Fruit fly (Drosophila melanogaster) whole organism, embryonic: ENCODE results near the gene Rab40.
A peak's percentile ranks its signal among the peaks of the same experiment; 100 is the strongest.

Source experiments
- Antp ChIP-seq: fragments of 200-800 bp; sonication (Bioruptor generic); optimal IDR thresholded peaks from 3 replicates; lab custom pipeline; 2016; ENCODE audit warnings: missing biosample characterization, missing genetic modification characterization
- BEAF-32 ChIP-seq: fragments of 200-800 bp; sonication (Bioruptor generic); optimal IDR thresholded peaks from 3 replicates; lab custom pipeline; 2017; ENCODE audit warnings: missing biosample characterization, missing genetic modification characterization, mild to moderate bottlenecking, moderate library complexity, missing genetic modification reagents
- Bgb ChIP-seq: fragments of 200-800 bp; sonication (Bioruptor generic); IDR thresholded peaks from 2 replicates; pipeline ENCODE4 v1.3.6; 2022; ENCODE audit warnings: missing biosample characterization, missing genetic modification characterization; ENCODE audit not compliant: partially characterized antibody
- CG10274 ChIP-seq: fragments of 200-800 bp; sonication (Bioruptor generic); optimal IDR thresholded peaks from 3 replicates; lab custom pipeline; 2017; ENCODE audit warnings: missing biosample characterization, mild to moderate bottlenecking, missing genetic modification characterization
- CG13424 ChIP-seq: fragments of 200-800 bp; sonication (Bioruptor generic); optimal IDR thresholded peaks from 2 replicates; lab custom pipeline; 2019; ENCODE audit warnings: missing biosample characterization, mild to moderate bottlenecking, missing genetic modification characterization, moderate library complexity
- CG15514 ChIP-seq: fragments of 200-800 bp; sonication (Bioruptor generic); optimal IDR thresholded peaks from 3 replicates; lab custom pipeline; 2017; ENCODE audit warnings: missing biosample characterization, missing genetic modification characterization, mild to moderate bottlenecking, moderate library complexity, missing genetic modification reagents
- CG17186 ChIP-seq: fragments of 200-800 bp; sonication (Bioruptor generic); optimal IDR thresholded peaks from 3 replicates; lab custom pipeline; 2017; ENCODE audit warnings: missing biosample characterization, missing genetic modification reagents, missing genetic modification characterization
- CG17612 ChIP-seq: fragments of 200-800 bp; sonication (Bioruptor generic); IDR thresholded peaks from 2 replicates; pipeline ENCODE4 v1.3.6; 2022; ENCODE audit warnings: missing biosample characterization, missing genetic modification characterization
- CG18619 ChIP-seq: fragments of 200-800 bp; sonication (Bioruptor generic); optimal IDR thresholded peaks from 3 replicates; lab custom pipeline; 2017; ENCODE audit warnings: missing biosample characterization, mild to moderate bottlenecking, missing genetic modification characterization
- CG30020 ChIP-seq: fragments of 200-800 bp; optimal IDR thresholded peaks from 2 replicates; lab custom pipeline; 2019; ENCODE audit warnings: missing biosample characterization, mild to moderate bottlenecking, missing genetic modification characterization, moderate library complexity
- CG30403 ChIP-seq: fragments of 200-800 bp; sonication (Bioruptor generic); optimal IDR thresholded peaks from 3 replicates; lab custom pipeline; 2016; ENCODE audit warnings: missing biosample characterization, missing genetic modification characterization
- CG4282 ChIP-seq: fragments of 200-800 bp; sonication (Bioruptor generic); optimal IDR thresholded peaks from 2 replicates; lab custom pipeline; 2016; ENCODE audit warnings: missing biosample characterization, missing genetic modification characterization
- CG4424 ChIP-seq: fragments of 200-800 bp; sonication (Bioruptor generic); optimal IDR thresholded peaks from 3 replicates; lab custom pipeline; 2016; ENCODE audit warnings: missing biosample characterization, missing genetic modification characterization
- CG4617 ChIP-seq: fragments of 200-800 bp; sonication (Bioruptor generic); optimal IDR thresholded peaks from 3 replicates; lab custom pipeline; 2016; ENCODE audit warnings: missing biosample characterization, missing genetic modification characterization, borderline replicate concordance
- CG5953 ChIP-seq: fragments of 200-800 bp; sonication (Bioruptor generic); IDR thresholded peaks from 2 replicates; pipeline ENCODE4 v1.3.6; 2022; ENCODE audit warnings: missing biosample characterization, missing genetic modification characterization
- CG7786 ChIP-seq: fragments of 200-800 bp; sonication (Bioruptor generic); optimal IDR thresholded peaks from 2 replicates; lab custom pipeline; 2016; ENCODE audit warnings: missing biosample characterization, missing genetic modification characterization
- Dip2 ChIP-seq: fragments of 200-800 bp; sonication (Bioruptor generic); IDR thresholded peaks from 2 replicates; pipeline ENCODE4 v1.3.6; 2022; ENCODE audit warnings: missing biosample characterization, missing genetic modification characterization
- Dll ChIP-seq: fragments of 200-800 bp; sonication (Bioruptor generic); IDR thresholded peaks from 4 replicates; pipeline ENCODE4 v1.3.6; 2022; ENCODE audit warnings: missing biosample characterization, missing genetic modification characterization; ENCODE audit not compliant: partially characterized antibody
- Doc3 ChIP-seq: fragments of 200-800 bp; sonication (Bioruptor generic); IDR thresholded peaks from 3 replicates; pipeline ENCODE4 v1.3.6; 2022; ENCODE audit warnings: missing biosample characterization, missing genetic modification characterization; ENCODE audit not compliant: partially characterized antibody
- Nf-YB ChIP-seq: fragments of 200-800 bp; sonication (Bioruptor generic); optimal IDR thresholded peaks from 3 replicates; lab custom pipeline; 2019; ENCODE audit warnings: missing biosample characterization, mild to moderate bottlenecking, missing genetic modification characterization, moderate library complexity
- ac ChIP-seq: fragments of 200-800 bp; sonication (Bioruptor generic); optimal IDR thresholded peaks from 3 replicates; lab custom pipeline; 2017; ENCODE audit warnings: missing biosample characterization, mild to moderate bottlenecking, missing genetic modification characterization
- ato ChIP-seq: fragments of 200-800 bp; sonication (Bioruptor generic); IDR thresholded peaks from 2 replicates; pipeline ENCODE4 v1.3.6; 2022; ENCODE audit warnings: missing biosample characterization, missing genetic modification characterization; ENCODE audit not compliant: partially characterized antibody
- bab2 ChIP-seq: fragments of 200-800 bp; sonication (Bioruptor generic); optimal IDR thresholded peaks from 2 replicates; lab custom pipeline; 2016; ENCODE audit warnings: missing biosample characterization, missing genetic modification characterization
- bcd ChIP-seq: fragments of 200-800 bp; sonication (Bioruptor generic); optimal IDR thresholded peaks from 2 replicates; lab custom pipeline; 2017; ENCODE audit warnings: missing biosample characterization, mild to moderate bottlenecking, missing genetic modification characterization
- chif ChIP-seq, 2 experiments: fragments of 200-800 bp; sonication (Bioruptor generic); optimal IDR thresholded peaks; 3 replicates each; lab custom pipeline; 2016; ENCODE audit warnings: missing biosample characterization in 2 of 2, missing genetic modification characterization in 2 of 2
- dan ChIP-seq: fragments of 200-800 bp; sonication (Bioruptor generic); IDR thresholded peaks from 2 replicates; pipeline ENCODE4 v1.3.6; 2022; ENCODE audit warnings: missing biosample characterization, missing genetic modification characterization
- grau ChIP-seq: fragments of 200-800 bp; optimal IDR thresholded peaks from 3 replicates; lab custom pipeline; 2019; ENCODE audit warnings: missing biosample characterization, mild to moderate bottlenecking, missing genetic modification characterization, moderate library complexity
- hbn ChIP-seq: fragments of 200-800 bp; sonication (Bioruptor generic); IDR thresholded peaks from 2 replicates; pipeline ENCODE4 v1.3.6; 2022; ENCODE audit warnings: missing biosample characterization, missing genetic modification characterization; ENCODE audit not compliant: partially characterized antibody
- her ChIP-seq: fragments of 200-800 bp; sonication (Bioruptor generic); optimal IDR thresholded peaks from 2 replicates; lab custom pipeline; 2016; ENCODE audit warnings: missing biosample characterization, missing genetic modification characterization
- kah ChIP-seq: fragments of 200-800 bp; sonication (Bioruptor generic); optimal IDR thresholded peaks from 2 replicates; lab custom pipeline; 2018; ENCODE audit warnings: missing biosample characterization, mild to moderate bottlenecking, missing genetic modification characterization
- ken ChIP-seq: fragments of 200-800 bp; sonication (Bioruptor generic); IDR thresholded peaks from 3 replicates; pipeline ENCODE4 v1.3.6; 2022; ENCODE audit warnings: missing biosample characterization, missing genetic modification characterization
- kni ChIP-seq: fragments of 200-800 bp; sonication (Bioruptor generic); optimal IDR thresholded peaks from 3 replicates; lab custom pipeline; 2017; ENCODE audit warnings: mild to moderate bottlenecking, missing biosample characterization, missing genetic modification reagents, missing genetic modification characterization
- lab ChIP-seq: fragments of 200-800 bp; sonication (Bioruptor generic); optimal IDR thresholded peaks from 3 replicates; lab custom pipeline; 2017; ENCODE audit warnings: missing biosample characterization, missing genetic modification characterization, mild to moderate bottlenecking, moderate library complexity, missing genetic modification reagents
- lmd ChIP-seq: fragments of 200-800 bp; sonication (Bioruptor generic); IDR thresholded peaks from 2 replicates; pipeline ENCODE4 v1.3.6; 2022; ENCODE audit warnings: missing biosample characterization, missing genetic modification characterization
- lola ChIP-seq, 3 experiments: fragments of >200 bp in 2 of 3; fragments of 200-800 bp in 1 of 3; sonication (Bioruptor generic) in 1 of 3; optimal IDR thresholded peaks; 2 replicates each; lab custom pipeline; 2017 to 2019; ENCODE audit warnings: missing biosample characterization in 3 of 3, missing genetic modification characterization in 3 of 3, mild to moderate bottlenecking in 1 of 3, moderate library complexity in 1 of 3
- mam ChIP-seq: fragments of 200-800 bp; sonication (Bioruptor generic); optimal IDR thresholded peaks from 3 replicates; lab custom pipeline; 2016; ENCODE audit warnings: missing biosample characterization, missing genetic modification characterization
- mld ChIP-seq: fragments of 200-800 bp; sonication (Bioruptor generic); IDR thresholded peaks from 3 replicates; pipeline ENCODE4 v1.3.6; 2022; ENCODE audit warnings: missing biosample characterization, missing genetic modification characterization; ENCODE audit not compliant: partially characterized antibody
- nerfin-1 ChIP-seq: fragments of 200-800 bp; sonication (Bioruptor generic); optimal IDR thresholded peaks from 3 replicates; lab custom pipeline; 2019; ENCODE audit warnings: missing biosample characterization, mild to moderate bottlenecking, missing genetic modification characterization, moderate library complexity
- nom ChIP-seq: fragments of 200-800 bp; sonication (Bioruptor generic); optimal IDR thresholded peaks from 2 replicates; lab custom pipeline; 2017; ENCODE audit warnings: missing biosample characterization, missing genetic modification characterization, mild to moderate bottlenecking, moderate library complexity, missing genetic modification reagents
- pzg ChIP-seq: fragments of 200-800 bp; sonication (Bioruptor generic); optimal IDR thresholded peaks from 3 replicates; lab custom pipeline; 2018; ENCODE audit warnings: missing biosample characterization, mild to moderate bottlenecking, missing genetic modification characterization, moderate library complexity
- repo ChIP-seq: fragments of 200-800 bp; sonication (Bioruptor generic); optimal IDR thresholded peaks from 2 replicates; lab custom pipeline; 2016; ENCODE audit warnings: missing biosample characterization, missing genetic modification characterization
- scrt ChIP-seq: fragments of 200-800 bp; sonication (Bioruptor generic); optimal IDR thresholded peaks from 2 replicates; lab custom pipeline; 2018; ENCODE audit warnings: missing biosample characterization, mild to moderate bottlenecking, missing genetic modification characterization, moderate library complexity
- sisA ChIP-seq: fragments of 200-800 bp; sonication (Bioruptor generic); IDR thresholded peaks from 2 replicates; pipeline ENCODE4 v1.3.6; 2022; ENCODE audit warnings: missing biosample characterization, missing genetic modification characterization
- so ChIP-seq: fragments of 200-800 bp; sonication (Bioruptor generic); IDR thresholded peaks from 3 replicates; pipeline ENCODE4 v1.3.6; 2022; ENCODE audit warnings: missing biosample characterization, missing genetic modification characterization
- tap ChIP-seq: fragments of 200-800 bp; optimal IDR thresholded peaks from 3 replicates; lab custom pipeline; 2019; ENCODE audit warnings: missing biosample characterization, mild to moderate bottlenecking, missing genetic modification characterization, moderate library complexity
- tin ChIP-seq: fragments of 200-800 bp; sonication (Bioruptor generic); optimal IDR thresholded peaks from 3 replicates; lab custom pipeline; 2016; ENCODE audit warnings: missing biosample characterization, missing genetic modification characterization
- trem ChIP-seq: fragments of 200-800 bp; optimal IDR thresholded peaks from 3 replicates; lab custom pipeline; 2019; ENCODE audit warnings: missing biosample characterization, mild to moderate bottlenecking, missing genetic modification characterization, moderate library complexity
- trh ChIP-seq: fragments of 200-800 bp; sonication (Bioruptor generic); optimal IDR thresholded peaks from 2 replicates; lab custom pipeline; 2016; ENCODE audit warnings: missing biosample characterization, missing genetic modification characterization
- yki ChIP-seq: fragments of >200 bp; optimal IDR thresholded peaks from 3 replicates; lab custom pipeline; 2018

Rab40 gene

DNA sequence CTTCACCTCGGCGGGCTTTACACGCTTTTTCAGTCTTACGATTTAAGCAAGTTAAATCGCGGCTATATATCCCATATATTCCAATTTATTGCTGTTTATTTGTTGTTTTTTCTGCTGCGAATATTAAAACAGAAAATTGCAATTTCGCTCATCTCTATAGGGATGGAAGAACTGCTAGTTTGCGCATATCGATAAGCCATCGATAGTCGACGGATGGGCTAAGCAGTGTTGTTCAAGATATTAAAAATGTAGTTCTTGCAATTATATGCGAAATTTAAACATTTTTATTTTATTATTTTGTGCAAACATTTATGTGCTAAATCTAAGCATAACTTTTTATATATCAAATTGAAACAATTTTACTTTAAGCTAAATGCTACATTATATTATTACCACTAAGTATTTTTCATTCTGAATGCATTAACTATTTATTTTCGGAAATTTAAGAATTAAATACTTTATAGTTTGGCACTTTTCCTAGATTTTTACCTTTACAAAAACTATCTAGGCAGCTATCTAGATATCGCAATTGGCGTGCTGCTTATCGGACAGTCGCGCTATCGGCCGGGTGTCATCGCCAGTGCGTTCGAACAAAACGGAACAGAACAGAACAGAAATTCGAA, at the start of gene Rab40, which contains the start of gene CG42258 (continued):
- no peak for TF ChIP-seq nom (GFP tag; lab: Kevin White, UChicago)
- peak; percentile 41 for TF ChIP-seq CG7786 (GFP tag; lab: Kevin White, UChicago)
- TF ChIP-seq scrt: no peak
- no peak for TF ChIP-seq lmd (GFP tag; lab: Robert Waterston, UW)
- TF ChIP-seq CG30403: peak; percentile 79
- TF ChIP-seq Doc3 (GFP tag; lab: Robert Waterston, UW): peak; percentile 48; the same call in 1 of the 3 replicates
- peak; percentile 19 for TF ChIP-seq trem (tag; lab: Kevin White, UChicago)
- no peak for TF ChIP-seq Nf-YB (GFP tag; lab: Kevin White, UChicago)
- no peak for TF ChIP-seq so
- peak; percentile 43 for TF ChIP-seq lab
- TF ChIP-seq CG4617 (GFP tag; lab: Kevin White, UChicago): peak; percentile 62
- peak; percentile 42 for TF ChIP-seq pzg (GFP tag; lab: Kevin White, UChicago)
- peak in 1 of 3 experiments; percentile 47 for TF ChIP-seq lola (GFP tag; optimal IDR thresholded peaks at IDR 0.05; lab: Kevin White, UChicago)
- TF ChIP-seq CG17612 (GFP tag; lab: Robert Waterston, UW): no peak
- no peak for TF ChIP-seq yki (lab: Kevin White, UChicago)
- TF ChIP-seq CG4282 (GFP tag; lab: Kevin White, UChicago): no peak
- no peak for TF ChIP-seq CG10274 (GFP tag; lab: Kevin White, UChicago)
- TF ChIP-seq mam (GFP tag; lab: Kevin White, UChicago): peak; percentile 66
- peak; percentile 16 for TF ChIP-seq CG18619 (GFP tag; lab: Kevin White, UChicago)
- TF ChIP-seq mld (GFP tag; lab: Robert Waterston, UW): no peak
- TF ChIP-seq Dip2: no peak
- TF ChIP-seq BEAF-32 (GFP tag; lab: Kevin White, UChicago): peak; percentile 84
- TF ChIP-seq trh (GFP tag; lab: Kevin White, UChicago): no peak
- peak; percentile 40 for TF ChIP-seq CG13424 (tag; lab: Kevin White, UChicago)
- TF ChIP-seq CG15514 (GFP tag; lab: Kevin White, UChicago): peak; percentile 41
- peak; percentile 30 for TF ChIP-seq Antp (GFP tag; lab: Kevin White, UChicago)
- TF ChIP-seq dan (GFP tag; lab: Robert Waterston, UW): no peak
- no peak for TF ChIP-seq her (GFP tag; lab: Kevin White, UChicago)
- peak; percentile 61 for TF ChIP-seq CG4424
- TF ChIP-seq bcd (GFP tag; lab: Kevin White, UChicago): peak; percentile 30
- peak; percentile 33 for TF ChIP-seq grau (tag; lab: Kevin White, UChicago)
- peak; percentile 56 for TF ChIP-seq hbn (GFP tag; lab: Robert Waterston, UW)
- 0 out of 2 replicates have a peak, but pooled peaks have one; percentile 8 for TF ChIP-seq CG5953 (GFP tag; lab: Robert Waterston, UW)
- peak in 1 of 2 experiments; percentile 60 for TF ChIP-seq chif (GFP tag; optimal IDR thresholded peaks at IDR 0.05; lab: Kevin White, UChicago)
- no peak for TF ChIP-seq nerfin-1
- peak; percentile 65; the same call in 1 of the 3 replicates for TF ChIP-seq ken (GFP tag; lab: Robert Waterston, UW)
- TF ChIP-seq kni (GFP tag; lab: Kevin White, UChicago): peak; percentile 8
- TF ChIP-seq ato (GFP tag; lab: Robert Waterston, UW): no peak
- no peak for TF ChIP-seq kah (GFP tag; lab: Kevin White, UChicago)
- peak; percentile 12 for TF ChIP-seq CG17186 (GFP tag; lab: Kevin White, UChicago)
- peak; percentile 44 for TF ChIP-seq sisA (GFP tag; lab: Robert Waterston, UW)
- TF ChIP-seq bab2 (GFP tag; lab: Kevin White, UChicago): peak; percentile 41
- TF ChIP-seq tin (GFP tag; lab: Kevin White, UChicago): peak; percentile 55
- no peak for TF ChIP-seq ac (GFP tag; lab: Kevin White, UChicago)
- no peak for TF ChIP-seq tap (tag; lab: Kevin White, UChicago)
- peak; percentile 71; the same call in 2 of the 4 replicates for TF ChIP-seq Dll (GFP tag; lab: Robert Waterston, UW)
- peak; percentile 57 for TF ChIP-seq CG30020 (tag; lab: Kevin White, UChicago)
- TF ChIP-seq repo (GFP tag; lab: Kevin White, UChicago): no peak
- peak; percentile 49; the same call in 1 of the 2 replicates for TF ChIP-seq Bgb (GFP tag; lab: Robert Waterston, UW)
